Fruit fly (Drosophila melanogaster): Measurements from ENCODE around the gene CG42671.

DNA sequence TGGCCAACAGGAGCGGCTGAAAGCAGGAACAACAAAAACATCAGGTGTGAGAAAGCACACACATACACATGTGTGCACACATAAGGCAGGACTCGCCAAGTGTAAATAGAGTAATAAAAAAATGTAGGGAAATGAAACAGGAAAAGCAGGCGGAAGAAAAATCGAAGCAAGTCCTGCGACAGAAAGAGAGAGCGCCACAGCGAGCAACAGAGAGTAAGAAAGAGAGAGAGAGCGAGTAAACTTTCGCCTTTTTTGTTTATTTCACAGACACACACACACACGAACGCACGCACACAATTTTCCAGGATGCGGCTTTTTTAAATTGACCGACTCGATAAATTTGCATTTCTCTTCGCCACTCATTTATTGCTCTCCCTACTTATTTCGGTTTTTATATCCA is 17.4 kb upstream of the CG42671 start:
- no peak for TF ChIP-seq h (optimal IDR thresholded peaks at IDR 0.05)
- no peak for TF ChIP-seq ttk (optimal IDR thresholded peaks at IDR 0.05)
- no peak for TF ChIP-seq Myc (optimal IDR thresholded peaks at IDR 0.05)
- no peak for TF ChIP-seq insv (optimal IDR thresholded peaks at IDR 0.05)
- TF ChIP-seq psq (optimal IDR thresholded peaks at IDR 0.05): no peak
